Fruit fly (Drosophila melanogaster) whole organism, prepupa: ENCODE results near the gene CG7091.

Experiments used
- Blimp-1 ChIP-seq: fragments of 200-800 bp; sonication (Bioruptor generic); optimal IDR thresholded peaks from 3 replicates; lab custom pipeline; 2017; ENCODE audit warnings: missing biosample characterization, missing genetic modification characterization, mild to moderate bottlenecking, moderate library complexity, missing genetic modification reagents
- CG10631 ChIP-seq: fragments of 200-800 bp; sonication (Bioruptor generic); optimal IDR thresholded peaks from 2 replicates; lab custom pipeline; 2016; ENCODE audit warnings: missing biosample characterization, missing genetic modification characterization
- CG10669 ChIP-seq: fragments of 200-800 bp; sonication (Bioruptor generic); optimal IDR thresholded peaks from 3 replicates; lab custom pipeline; 2018; ENCODE audit warnings: missing biosample characterization, mild to moderate bottlenecking, missing genetic modification characterization, moderate library complexity
- CG11294 ChIP-seq: fragments of 200-800 bp; sonication (Bioruptor generic); IDR thresholded peaks from 2 replicates; pipeline ENCODE4 v1.3.6; 2022; ENCODE audit warnings: missing biosample characterization, missing genetic modification characterization
- CG15336 ChIP-seq: fragments of 200-800 bp; sonication (Bioruptor generic); IDR thresholded peaks from 2 replicates; pipeline ENCODE4 v1.3.6; 2022; ENCODE audit warnings: missing biosample characterization, missing genetic modification characterization
- CG1621 ChIP-seq: fragments of 200-800 bp; sonication (Bioruptor generic); optimal IDR thresholded peaks from 3 replicates; lab custom pipeline; 2018; ENCODE audit warnings: missing biosample characterization, mild to moderate bottlenecking, missing genetic modification characterization
- CG16779 ChIP-seq: fragments of 200-800 bp; sonication (Bioruptor generic); optimal IDR thresholded peaks from 3 replicates; lab custom pipeline; 2017; ENCODE audit warnings: missing biosample characterization, mild to moderate bottlenecking, missing genetic modification characterization
- CG3032 ChIP-seq: fragments of 200-800 bp; optimal IDR thresholded peaks from 2 replicates; lab custom pipeline; 2019; ENCODE audit warnings: missing biosample characterization, mild to moderate bottlenecking, missing genetic modification characterization, moderate library complexity
- CG31627 ChIP-seq: fragments of 200-800 bp; sonication (Bioruptor generic); optimal IDR thresholded peaks from 3 replicates; lab custom pipeline; 2016; ENCODE audit warnings: missing biosample characterization, missing genetic modification characterization
- CG3919 ChIP-seq: fragments of 200-800 bp; sonication (Bioruptor generic); optimal IDR thresholded peaks from 3 replicates; lab custom pipeline; 2016; ENCODE audit warnings: missing biosample characterization, missing genetic modification characterization
- CG4318 ChIP-seq: fragments of 200-800 bp; sonication (Bioruptor generic); optimal IDR thresholded peaks from 3 replicates; lab custom pipeline; 2017; ENCODE audit warnings: missing biosample characterization, mild to moderate bottlenecking, missing genetic modification characterization
- CG6163 ChIP-seq: fragments of 200-800 bp; sonication (Bioruptor generic); IDR thresholded peaks from 3 replicates; pipeline ENCODE4 v1.3.6; 2022; ENCODE audit warnings: missing biosample characterization, missing genetic modification characterization
- CG6792 ChIP-seq: fragments of 200-800 bp; sonication (Bioruptor generic); optimal IDR thresholded peaks from 3 replicates; lab custom pipeline; 2016; ENCODE audit warnings: missing biosample characterization, missing genetic modification characterization
- CG6808 ChIP-seq: fragments of 200-800 bp; sonication (Bioruptor generic); optimal IDR thresholded peaks from 3 replicates; lab custom pipeline; 2017; ENCODE audit warnings: missing biosample characterization, missing genetic modification characterization, mild to moderate bottlenecking, moderate library complexity, missing genetic modification reagents
- CG6854 ChIP-seq: fragments of 200-800 bp; sonication (Bioruptor generic); optimal IDR thresholded peaks from 2 replicates; lab custom pipeline; 2017; ENCODE audit warnings: missing biosample characterization, mild to moderate bottlenecking, missing genetic modification characterization
- CG7368 ChIP-seq: fragments of 200-800 bp; sonication (Bioruptor generic); optimal IDR thresholded peaks from 3 replicates; lab custom pipeline; 2016; ENCODE audit warnings: missing biosample characterization, missing genetic modification characterization
- CG8119 ChIP-seq: fragments of 200-800 bp; sonication (Bioruptor generic); IDR thresholded peaks from 3 replicates; pipeline ENCODE4 v1.3.6; 2022; ENCODE audit warnings: missing biosample characterization, missing genetic modification characterization
- CG8319 ChIP-seq: fragments of 200-800 bp; sonication (Bioruptor generic); optimal IDR thresholded peaks from 3 replicates; lab custom pipeline; 2016; ENCODE audit warnings: missing biosample characterization, missing genetic modification characterization
- CG8632 ChIP-seq: fragments of 200-800 bp; sonication (Bioruptor generic); optimal IDR thresholded peaks from 3 replicates; lab custom pipeline; 2016; ENCODE audit warnings: missing biosample characterization, missing genetic modification characterization
- CG9139 ChIP-seq: fragments of 200-800 bp; sonication (Bioruptor generic); optimal IDR thresholded peaks from 3 replicates; lab custom pipeline; 2017; ENCODE audit warnings: missing biosample characterization, mild to moderate bottlenecking, missing genetic modification characterization
- Eip75B ChIP-seq: fragments of 200-800 bp; sonication (Bioruptor generic); optimal IDR thresholded peaks from 3 replicates; lab custom pipeline; 2016; ENCODE audit warnings: missing biosample characterization, missing genetic modification characterization
- Eip78C ChIP-seq: fragments of 200-800 bp; sonication (Bioruptor generic); peaks from one replicate; lab custom pipeline; 2016; ENCODE audit warnings: missing biosample characterization, missing genetic modification characterization
- Eip93F ChIP-seq: fragments of 200-800 bp; sonication (Bioruptor generic); optimal IDR thresholded peaks from 2 replicates; lab custom pipeline; 2016; ENCODE audit warnings: missing biosample characterization, mild to moderate bottlenecking, missing genetic modification characterization
- Ets21C ChIP-seq: fragments of 200-800 bp; sonication (Bioruptor generic); optimal IDR thresholded peaks from 3 replicates; lab custom pipeline; 2016; ENCODE audit warnings: missing biosample characterization, missing genetic modification characterization
- Hr39 ChIP-seq: fragments of 200-800 bp; sonication (Bioruptor generic); optimal IDR thresholded peaks from 2 replicates; lab custom pipeline; 2016; ENCODE audit warnings: missing biosample characterization, missing genetic modification characterization
- Hr4 ChIP-seq: fragments of 200-800 bp; sonication (Bioruptor generic); optimal IDR thresholded peaks from 3 replicates; lab custom pipeline; 2016; ENCODE audit warnings: missing biosample characterization, missing genetic modification characterization
- Met ChIP-seq: fragments of 200-800 bp; sonication (Bioruptor generic); optimal IDR thresholded peaks from 3 replicates; lab custom pipeline; 2016; ENCODE audit warnings: missing biosample characterization, missing genetic modification characterization
- OdsH ChIP-seq: fragments of 200-800 bp; sonication (Bioruptor generic); optimal IDR thresholded peaks from 3 replicates; lab custom pipeline; 2016; ENCODE audit warnings: missing biosample characterization, missing genetic modification characterization
- Sox14 ChIP-seq: fragments of 200-800 bp; sonication (Bioruptor generic); optimal IDR thresholded peaks from 3 replicates; lab custom pipeline; 2016; ENCODE audit warnings: missing biosample characterization, missing genetic modification characterization
- Sox15 ChIP-seq: fragments of 200-800 bp; sonication (Bioruptor generic); optimal IDR thresholded peaks from 3 replicates; lab custom pipeline; 2016; ENCODE audit warnings: missing biosample characterization, missing genetic modification characterization
- achi ChIP-seq: fragments of 200-800 bp; sonication (Bioruptor generic); optimal IDR thresholded peaks from 3 replicates; lab custom pipeline; 2016; ENCODE audit warnings: missing biosample characterization, missing genetic modification characterization
- acj6 ChIP-seq: fragments of 200-800 bp; sonication (Bioruptor generic); optimal IDR thresholded peaks from 3 replicates; lab custom pipeline; 2016; ENCODE audit warnings: missing biosample characterization, missing genetic modification characterization
- dac ChIP-seq: fragments of 200-800 bp; sonication (Bioruptor generic); optimal IDR thresholded peaks from 2 replicates; lab custom pipeline; 2017; ENCODE audit warnings: missing biosample characterization, mild to moderate bottlenecking, missing genetic modification characterization
- esn ChIP-seq: fragments of 200-800 bp; sonication (Bioruptor generic); optimal IDR thresholded peaks from 2 replicates; lab custom pipeline; 2016; ENCODE audit warnings: missing biosample characterization, mild to moderate bottlenecking, missing genetic modification characterization, moderate library complexity
- fd59A ChIP-seq: fragments of 200-800 bp; sonication (Bioruptor generic); optimal IDR thresholded peaks from 2 replicates; lab custom pipeline; 2017; ENCODE audit warnings: missing biosample characterization, mild to moderate bottlenecking, missing genetic modification characterization, missing genetic modification reagents
- fd85E ChIP-seq: fragments of 200-800 bp; sonication (Bioruptor generic); optimal IDR thresholded peaks from 3 replicates; lab custom pipeline; 2016; ENCODE audit warnings: missing biosample characterization, missing genetic modification characterization
- lz ChIP-seq: fragments of 200-800 bp; sonication (Bioruptor generic); optimal IDR thresholded peaks from 3 replicates; lab custom pipeline; 2016; ENCODE audit warnings: missing biosample characterization, missing genetic modification characterization
- pdm3 ChIP-seq: fragments of 200-800 bp; sonication (Bioruptor generic); optimal IDR thresholded peaks from 3 replicates; lab custom pipeline; 2016; ENCODE audit warnings: missing biosample characterization, missing genetic modification characterization
- salr ChIP-seq, 2 experiments: fragments of 200-800 bp; sonication (Bioruptor generic); optimal IDR thresholded peaks; 3 replicates each; lab custom pipeline; 2016 to 2018; ENCODE audit warnings: missing biosample characterization in 2 of 2, missing genetic modification characterization in 2 of 2, mild to moderate bottlenecking in 1 of 2
- spab ChIP-seq: fragments of 200-800 bp; sonication (Bioruptor generic); optimal IDR thresholded peaks from 2 replicates; lab custom pipeline; 2017; ENCODE audit warnings: missing biosample characterization, mild to moderate bottlenecking, missing genetic modification characterization, missing genetic modification reagents
- ss ChIP-seq, 2 experiments: fragments of 200-800 bp; sonication (Bioruptor generic); optimal IDR thresholded peaks; 2 replicates in 1 of 2; 3 replicates in 1 of 2; lab custom pipeline; 2017 to 2018; ENCODE audit warnings: mild to moderate bottlenecking in 2 of 2, missing biosample characterization in 2 of 2, missing genetic modification characterization in 2 of 2, moderate library complexity in 1 of 2
- svp ChIP-seq: fragments of 200-800 bp; sonication (Bioruptor generic); peaks from one replicate; lab custom pipeline; 2016; ENCODE audit warnings: missing biosample characterization, missing genetic modification characterization
- topi ChIP-seq: fragments of 200-800 bp; sonication (Bioruptor generic); optimal IDR thresholded peaks from 3 replicates; lab custom pipeline; 2016; ENCODE audit warnings: missing biosample characterization, missing genetic modification characterization
- vri ChIP-seq: fragments of 200-800 bp; sonication (Bioruptor generic); optimal IDR thresholded peaks from 3 replicates; lab custom pipeline; 2016; ENCODE audit warnings: missing biosample characterization, mild to moderate bottlenecking, missing genetic modification characterization

CG7091 gene

DNA sequence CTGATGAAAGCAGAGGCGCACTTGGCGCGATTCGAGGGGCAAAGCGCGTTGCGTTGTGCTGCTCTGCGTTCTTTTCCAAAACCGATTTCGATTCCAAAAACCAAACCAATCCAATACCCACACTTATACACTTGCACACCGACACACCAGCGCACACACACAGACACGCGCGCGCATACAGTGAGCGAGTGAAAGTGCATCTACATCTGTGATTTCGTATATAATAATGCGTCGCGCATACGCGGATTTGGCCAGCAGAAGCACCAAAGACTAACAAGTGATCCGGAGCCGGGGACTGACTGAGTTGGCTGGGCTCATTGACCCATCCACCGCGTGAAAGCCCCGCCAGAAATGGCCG, 20.4 kb downstream of the CG7091 start:
- TF ChIP-seq spab (no peak), CG6792 (GFP tag; lab: Kevin White, UChicago) (no peak), Ets21C (GFP tag; lab: Kevin White, UChicago) (no peak), CG6854 (GFP tag; lab: Kevin White, UChicago) (peak; percentile 42), CG10631 (GFP tag; lab: Kevin White, UChicago) (no peak)
- TF ChIP-seq, all 60 proteins: peak for 1

- TF ChIP-seq CG15336 (GFP tag; lab: Robert Waterston, UW), result no peak
Measured at dm6 chr3R:13009595-13009994, 31.8 kb downstream of the CG7091 start, which contains the start of gene CG11656. TSS of gene CG11656 (plus strand) at chr3R:13009895.

DNA sequence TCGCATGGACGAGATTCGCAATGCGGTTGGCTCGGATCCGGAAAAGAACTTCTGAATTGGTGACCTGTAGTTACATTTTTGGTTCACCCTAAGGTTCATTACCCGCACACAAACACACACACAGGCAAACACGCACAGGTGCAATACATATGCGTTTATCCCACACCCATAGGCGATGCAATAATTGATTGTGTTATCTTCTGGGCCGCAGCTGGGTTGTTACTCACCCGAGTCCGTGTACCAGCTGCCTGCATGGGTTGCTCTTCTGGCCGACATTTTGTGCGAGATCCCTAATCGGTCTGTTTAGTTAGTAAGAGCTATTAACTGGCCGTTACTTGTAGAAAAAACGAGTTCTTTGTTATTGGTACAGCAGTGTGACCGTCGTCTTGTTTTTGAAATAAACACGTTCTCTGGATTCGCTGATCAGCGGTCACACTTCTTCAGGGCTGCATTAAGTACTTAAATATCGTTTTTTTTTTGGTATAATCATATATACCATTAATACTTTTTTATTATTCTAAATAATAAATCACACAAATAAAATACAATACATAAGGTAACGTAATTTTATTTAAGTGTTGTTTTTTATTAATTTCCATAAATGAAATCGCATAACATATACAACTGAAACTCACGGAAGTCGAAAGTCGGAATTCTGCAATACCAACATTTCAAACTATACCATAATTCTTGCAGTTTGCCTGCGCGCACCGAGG, 33.3 kb downstream of the CG7091 start, which contains the start of gene CG8031:
Gene CG8031, minus strand, starts transcription at position 406 of the 716 bp plus-strand sequence.
- TF ChIP-seq Eip78C (peak; percentile 31), Sox14 (GFP tag; lab: Kevin White, UChicago) (peak; percentile 87), Eip75B (GFP tag; lab: Kevin White, UChicago) (no peak), vri (GFP tag; lab: Kevin White, UChicago) (peak; percentile 73), Blimp-1 (GFP tag; lab: Kevin White, UChicago) (no peak), CG6792 (GFP tag; lab: Kevin White, UChicago) (no peak), CG31627 (GFP tag; lab: Kevin White, UChicago) (no peak), Hr4 (GFP tag; lab: Kevin White, UChicago) (no peak), CG8319 (GFP tag; lab: Kevin White, UChicago) (peak; percentile 21), svp (no peak), CG6163 (GFP tag; lab: Robert Waterston, UW) (peak; percentile 50; the same call in 1 of the 3 replicates), CG15336 (GFP tag; lab: Robert Waterston, UW) (0 out of 2 replicates have a peak, but pooled peaks have one; percentile 17), CG3919 (GFP tag; lab: Kevin White, UChicago) (no peak), CG6854 (GFP tag; lab: Kevin White, UChicago) (peak; percentile 2), dac (GFP tag; lab: Kevin White, UChicago) (no peak), fd59A (GFP tag; lab: Kevin White, UChicago) (no peak), CG4318 (no peak), pdm3 (no peak), CG8119 (GFP tag; lab: Robert Waterston, UW) (0 out of 3 replicates have a peak, but pooled peaks have one; percentile 28)

dm6 chr3R:13011621-13011963, 33.8 kb downstream of the CG7091 start, which contains the start of gene CtBP:
TSS of gene CtBP (plus strand) at chr3R:13011649.
- TF ChIP-seq achi (no peak), Met (GFP tag; lab: Kevin White, UChicago) (no peak), CG1621 (tag; lab: Kevin White, UChicago) (peak; percentile 92), salr (GFP tag; optimal IDR thresholded peaks at IDR 0.05; lab: Kevin White, UChicago) (no peak), CG3032 (tag; lab: Kevin White, UChicago) (no peak), CG9139 (GFP tag; lab: Kevin White, UChicago) (no peak), topi (no peak), esn (GFP tag; lab: Kevin White, UChicago) (no peak), CG10669 (GFP tag; lab: Kevin White, UChicago) (no peak), acj6 (GFP tag; lab: Kevin White, UChicago) (no peak), CG6854 (GFP tag; lab: Kevin White, UChicago) (peak; percentile 40), Hr39 (GFP tag; lab: Kevin White, UChicago) (no peak), CG8119 (GFP tag; lab: Robert Waterston, UW) (0 out of 3 replicates have a peak, but pooled peaks have one; percentile 26), ss (GFP tag; optimal IDR thresholded peaks at IDR 0.05; lab: Kevin White, UChicago) (peak in 1 of 2 experiments; percentile 31), lz (no peak), fd85E (no peak), CG7368 (GFP tag; lab: Kevin White, UChicago) (no peak), CG11294 (GFP tag; lab: Robert Waterston, UW) (no peak), CG15336 (GFP tag; lab: Robert Waterston, UW) (no peak), CG6808 (GFP tag; lab: Kevin White, UChicago) (no peak), fd59A (GFP tag; lab: Kevin White, UChicago) (no peak), OdsH (GFP tag; lab: Kevin White, UChicago) (no peak), Eip78C (no peak), Sox15 (GFP tag; lab: Kevin White, UChicago) (no peak), CG16779 (peak; percentile 15), Eip93F (GFP tag; lab: Kevin White, UChicago) (no peak), Ets21C (GFP tag; lab: Kevin White, UChicago) (no peak), CG10631 (GFP tag; lab: Kevin White, UChicago) (no peak), CG8632 (GFP tag; lab: Kevin White, UChicago) (no peak)
